Fruit fly (Drosophila melanogaster) whole organism, prepupa: ENCODE measurements around the gene CG13671.
A peak's percentile ranks its signal among the peaks of the same experiment; 100 is the strongest.

Source experiments
- Blimp-1 ChIP-seq: fragments of 200-800 bp; sonication (Bioruptor generic); optimal IDR thresholded peaks from 3 replicates; lab custom pipeline; 2017; ENCODE audit warnings: missing biosample characterization, missing genetic modification characterization, mild to moderate bottlenecking, moderate library complexity, missing genetic modification reagents
- CG10631 ChIP-seq: fragments of 200-800 bp; sonication (Bioruptor generic); optimal IDR thresholded peaks from 2 replicates; lab custom pipeline; 2016; ENCODE audit warnings: missing biosample characterization, missing genetic modification characterization
- CG10669 ChIP-seq: fragments of 200-800 bp; sonication (Bioruptor generic); optimal IDR thresholded peaks from 3 replicates; lab custom pipeline; 2018; ENCODE audit warnings: missing biosample characterization, mild to moderate bottlenecking, missing genetic modification characterization, moderate library complexity
- CG11294 ChIP-seq: fragments of 200-800 bp; sonication (Bioruptor generic); IDR thresholded peaks from 2 replicates; pipeline ENCODE4 v1.3.6; 2022; ENCODE audit warnings: missing biosample characterization, missing genetic modification characterization
- CG11762 ChIP-seq: fragments of 200-800 bp; sonication (Bioruptor generic); optimal IDR thresholded peaks from 3 replicates; lab custom pipeline; 2016; ENCODE audit warnings: missing biosample characterization, missing genetic modification characterization; ENCODE audit not compliant: insufficient read depth
- CG11902 ChIP-seq: fragments of 200-800 bp; sonication (Bioruptor generic); optimal IDR thresholded peaks from 3 replicates; lab custom pipeline; 2016; ENCODE audit warnings: missing biosample characterization, missing genetic modification characterization
- CG15336 ChIP-seq: fragments of 200-800 bp; sonication (Bioruptor generic); IDR thresholded peaks from 2 replicates; pipeline ENCODE4 v1.3.6; 2022; ENCODE audit warnings: missing biosample characterization, missing genetic modification characterization
- CG3032 ChIP-seq: fragments of 200-800 bp; optimal IDR thresholded peaks from 2 replicates; lab custom pipeline; 2019; ENCODE audit warnings: missing biosample characterization, mild to moderate bottlenecking, missing genetic modification characterization, moderate library complexity
- CG31627 ChIP-seq: fragments of 200-800 bp; sonication (Bioruptor generic); optimal IDR thresholded peaks from 3 replicates; lab custom pipeline; 2016; ENCODE audit warnings: missing biosample characterization, missing genetic modification characterization
- CG32006 ChIP-seq: fragments of 200-800 bp; sonication (Bioruptor generic); optimal IDR thresholded peaks from 3 replicates; lab custom pipeline; 2017; ENCODE audit warnings: missing biosample characterization, mild to moderate bottlenecking, missing genetic modification characterization
- CG3919 ChIP-seq: fragments of 200-800 bp; sonication (Bioruptor generic); optimal IDR thresholded peaks from 3 replicates; lab custom pipeline; 2016; ENCODE audit warnings: missing biosample characterization, missing genetic modification characterization
- CG6163 ChIP-seq: fragments of 200-800 bp; sonication (Bioruptor generic); IDR thresholded peaks from 3 replicates; pipeline ENCODE4 v1.3.6; 2022; ENCODE audit warnings: missing biosample characterization, missing genetic modification characterization
- CG6276 ChIP-seq: fragments of 200-800 bp; sonication (Bioruptor generic); optimal IDR thresholded peaks from 2 replicates; lab custom pipeline; 2017; ENCODE audit warnings: missing biosample characterization, mild to moderate bottlenecking, missing genetic modification characterization
- CG6792 ChIP-seq: fragments of 200-800 bp; sonication (Bioruptor generic); optimal IDR thresholded peaks from 3 replicates; lab custom pipeline; 2016; ENCODE audit warnings: missing biosample characterization, missing genetic modification characterization
- CG6808 ChIP-seq: fragments of 200-800 bp; sonication (Bioruptor generic); optimal IDR thresholded peaks from 3 replicates; lab custom pipeline; 2017; ENCODE audit warnings: missing biosample characterization, missing genetic modification characterization, mild to moderate bottlenecking, moderate library complexity, missing genetic modification reagents
- CG6854 ChIP-seq: fragments of 200-800 bp; sonication (Bioruptor generic); optimal IDR thresholded peaks from 2 replicates; lab custom pipeline; 2017; ENCODE audit warnings: missing biosample characterization, mild to moderate bottlenecking, missing genetic modification characterization
- CG7368 ChIP-seq: fragments of 200-800 bp; sonication (Bioruptor generic); optimal IDR thresholded peaks from 3 replicates; lab custom pipeline; 2016; ENCODE audit warnings: missing biosample characterization, missing genetic modification characterization
- CG8119 ChIP-seq: fragments of 200-800 bp; sonication (Bioruptor generic); IDR thresholded peaks from 3 replicates; pipeline ENCODE4 v1.3.6; 2022; ENCODE audit warnings: missing biosample characterization, missing genetic modification characterization
- CG8319 ChIP-seq: fragments of 200-800 bp; sonication (Bioruptor generic); optimal IDR thresholded peaks from 3 replicates; lab custom pipeline; 2016; ENCODE audit warnings: missing biosample characterization, missing genetic modification characterization
- CG9139 ChIP-seq: fragments of 200-800 bp; sonication (Bioruptor generic); optimal IDR thresholded peaks from 3 replicates; lab custom pipeline; 2017; ENCODE audit warnings: missing biosample characterization, mild to moderate bottlenecking, missing genetic modification characterization
- Eip78C ChIP-seq: fragments of 200-800 bp; sonication (Bioruptor generic); peaks from one replicate; lab custom pipeline; 2016; ENCODE audit warnings: missing biosample characterization, missing genetic modification characterization
- Eip93F ChIP-seq: fragments of 200-800 bp; sonication (Bioruptor generic); optimal IDR thresholded peaks from 2 replicates; lab custom pipeline; 2016; ENCODE audit warnings: missing biosample characterization, mild to moderate bottlenecking, missing genetic modification characterization
- Ets21C ChIP-seq: fragments of 200-800 bp; sonication (Bioruptor generic); optimal IDR thresholded peaks from 3 replicates; lab custom pipeline; 2016; ENCODE audit warnings: missing biosample characterization, missing genetic modification characterization
- Ets96B ChIP-seq: fragments of 200-800 bp; optimal IDR thresholded peaks from 2 replicates; lab custom pipeline; 2019; ENCODE audit warnings: missing biosample characterization, mild to moderate bottlenecking, missing genetic modification characterization, moderate library complexity
- Hr38 ChIP-seq: sonication (Bioruptor generic); optimal IDR thresholded peaks from 2 replicates; lab custom pipeline; 2016; ENCODE audit warnings: missing biosample characterization, missing genetic modification characterization
- Hr39 ChIP-seq: fragments of 200-800 bp; sonication (Bioruptor generic); optimal IDR thresholded peaks from 2 replicates; lab custom pipeline; 2016; ENCODE audit warnings: missing biosample characterization, missing genetic modification characterization
- Hr4 ChIP-seq: fragments of 200-800 bp; sonication (Bioruptor generic); optimal IDR thresholded peaks from 3 replicates; lab custom pipeline; 2016; ENCODE audit warnings: missing biosample characterization, missing genetic modification characterization
- Lpt ChIP-seq: fragments of 200-800 bp; sonication (Bioruptor generic); optimal IDR thresholded peaks from 3 replicates; lab custom pipeline; 2016; ENCODE audit warnings: missing biosample characterization, missing genetic modification characterization
- OdsH ChIP-seq: fragments of 200-800 bp; sonication (Bioruptor generic); optimal IDR thresholded peaks from 3 replicates; lab custom pipeline; 2016; ENCODE audit warnings: missing biosample characterization, missing genetic modification characterization
- Smox ChIP-seq: fragments of 200-800 bp; sonication (Bioruptor generic); optimal IDR thresholded peaks from 3 replicates; lab custom pipeline; 2016; ENCODE audit warnings: missing biosample characterization, missing genetic modification characterization
- Sox102F ChIP-seq: fragments of 200-800 bp; sonication (Bioruptor generic); optimal IDR thresholded peaks from 2 replicates; lab custom pipeline; 2016; ENCODE audit warnings: missing biosample characterization, mild to moderate bottlenecking, missing genetic modification characterization
- achi ChIP-seq: fragments of 200-800 bp; sonication (Bioruptor generic); optimal IDR thresholded peaks from 3 replicates; lab custom pipeline; 2016; ENCODE audit warnings: missing biosample characterization, missing genetic modification characterization
- cyc ChIP-seq: fragments of 200-800 bp; sonication (Bioruptor generic); optimal IDR thresholded peaks from 3 replicates; lab custom pipeline; 2016; ENCODE audit warnings: missing biosample characterization, missing genetic modification characterization
- dsx ChIP-seq: fragments of 200-800 bp; optimal IDR thresholded peaks from 3 replicates; lab custom pipeline; 2019; ENCODE audit warnings: missing biosample characterization, mild to moderate bottlenecking, missing genetic modification characterization, moderate library complexity; ENCODE audit not compliant: poor library complexity, severe bottlenecking
- eg ChIP-seq: fragments of 200-800 bp; sonication (Bioruptor generic); IDR thresholded peaks from 3 replicates; pipeline ENCODE4 v1.3.6; 2022; ENCODE audit warnings: missing biosample characterization, missing genetic modification characterization
- esn ChIP-seq: fragments of 200-800 bp; sonication (Bioruptor generic); optimal IDR thresholded peaks from 2 replicates; lab custom pipeline; 2016; ENCODE audit warnings: missing biosample characterization, mild to moderate bottlenecking, missing genetic modification characterization, moderate library complexity
- fd59A ChIP-seq: fragments of 200-800 bp; sonication (Bioruptor generic); optimal IDR thresholded peaks from 2 replicates; lab custom pipeline; 2017; ENCODE audit warnings: missing biosample characterization, mild to moderate bottlenecking, missing genetic modification characterization, missing genetic modification reagents
- fd85E ChIP-seq: fragments of 200-800 bp; sonication (Bioruptor generic); optimal IDR thresholded peaks from 3 replicates; lab custom pipeline; 2016; ENCODE audit warnings: missing biosample characterization, missing genetic modification characterization
- fkh ChIP-seq: fragments of 200-800 bp; sonication (Bioruptor generic); optimal IDR thresholded peaks from 3 replicates; lab custom pipeline; 2017; ENCODE audit warnings: missing biosample characterization, mild to moderate bottlenecking, missing genetic modification characterization, moderate library complexity
- net ChIP-seq: fragments of 200-800 bp; sonication (Bioruptor generic); optimal IDR thresholded peaks from 3 replicates; lab custom pipeline; 2016; ENCODE audit warnings: missing biosample characterization, missing genetic modification characterization
- pdm3 ChIP-seq: fragments of 200-800 bp; sonication (Bioruptor generic); optimal IDR thresholded peaks from 3 replicates; lab custom pipeline; 2016; ENCODE audit warnings: missing biosample characterization, missing genetic modification characterization
- spab ChIP-seq: fragments of 200-800 bp; sonication (Bioruptor generic); optimal IDR thresholded peaks from 2 replicates; lab custom pipeline; 2017; ENCODE audit warnings: missing biosample characterization, mild to moderate bottlenecking, missing genetic modification characterization, missing genetic modification reagents
- ss ChIP-seq, 2 experiments: fragments of 200-800 bp; sonication (Bioruptor generic); optimal IDR thresholded peaks; 2 replicates in 1 of 2; 3 replicates in 1 of 2; lab custom pipeline; 2017 to 2018; ENCODE audit warnings: mild to moderate bottlenecking in 2 of 2, missing biosample characterization in 2 of 2, missing genetic modification characterization in 2 of 2, moderate library complexity in 1 of 2
- svp ChIP-seq: fragments of 200-800 bp; sonication (Bioruptor generic); peaks from one replicate; lab custom pipeline; 2016; ENCODE audit warnings: missing biosample characterization, missing genetic modification characterization
- topi ChIP-seq: fragments of 200-800 bp; sonication (Bioruptor generic); optimal IDR thresholded peaks from 3 replicates; lab custom pipeline; 2016; ENCODE audit warnings: missing biosample characterization, missing genetic modification characterization
- vri ChIP-seq: fragments of 200-800 bp; sonication (Bioruptor generic); optimal IDR thresholded peaks from 3 replicates; lab custom pipeline; 2016; ENCODE audit warnings: missing biosample characterization, mild to moderate bottlenecking, missing genetic modification characterization

Gene CG13671

dm6 chr3L:8318916-8319506 is 19.1 kb downstream of the CG13671 start, which contains the start of gene CG43059 (continued):
- TF ChIP-seq Hr39 (no peak), dsx (GFP tag; lab: Kevin White, UChicago) (no peak), CG3919 (GFP tag; lab: Kevin White, UChicago) (peak; percentile 36), Hr4 (GFP tag; lab: Kevin White, UChicago) (peak; percentile 82), CG6854 (GFP tag; lab: Kevin White, UChicago) (no peak), topi (GFP tag; lab: Kevin White, UChicago) (no peak), CG11902 (no peak), Lpt (GFP tag; lab: Kevin White, UChicago) (peak; percentile 71), Blimp-1 (GFP tag; lab: Kevin White, UChicago) (no peak), CG11294 (GFP tag; lab: Robert Waterston, UW) (peak; percentile 78), CG8319 (GFP tag; lab: Kevin White, UChicago) (no peak), CG8119 (GFP tag; lab: Robert Waterston, UW) (peak; percentile 92), esn (no peak), CG6163 (GFP tag; lab: Robert Waterston, UW) (peak; percentile 87), Ets21C (no peak), Hr38 (no peak), CG6792 (GFP tag; lab: Kevin White, UChicago) (no peak), net (GFP tag; lab: Kevin White, UChicago) (peak; percentile 45), Smox (GFP tag; lab: Kevin White, UChicago) (no peak), fd59A (no peak), CG6808 (no peak), spab (no peak), CG9139 (no peak), achi (GFP tag; lab: Kevin White, UChicago) (peak; percentile 64), CG31627 (no peak)

dm6 chr3L:8320105-8320813 is 20.4 kb downstream of the CG13671 start, which contains the start of gene CG13670:
CG13670 (plus strand) TSS chr3L:8320763.
- TF ChIP-seq fkh (GFP tag; lab: Kevin White, UChicago) (no peak), CG31627 (no peak), CG6276 (GFP tag; lab: Kevin White, UChicago) (peak; percentile 46), Hr4 (GFP tag; lab: Kevin White, UChicago) (peak; percentile 43), CG8119 (GFP tag; lab: Robert Waterston, UW) (peak; percentile 56; the same call in 1 of the 3 replicates), eg (peak; percentile 64), CG10631 (GFP tag; lab: Kevin White, UChicago) (no peak), svp (peak; percentile 64), achi (GFP tag; lab: Kevin White, UChicago) (peak; percentile 29), Hr39 (peak; percentile 13), CG11902 (peak; percentile 38), CG6854 (GFP tag; lab: Kevin White, UChicago) (no peak), topi (GFP tag; lab: Kevin White, UChicago) (no peak), dsx (GFP tag; lab: Kevin White, UChicago) (no peak), CG10669 (GFP tag; lab: Kevin White, UChicago) (no peak), pdm3 (peak; percentile 18), Eip78C (GFP tag; lab: Kevin White, UChicago) (peak; percentile 68), Eip93F (GFP tag; lab: Kevin White, UChicago) (no peak), CG7368 (peak; percentile 34), CG6792 (GFP tag; lab: Kevin White, UChicago) (peak; percentile 14), CG3032 (tag; lab: Kevin White, UChicago) (no peak), CG6163 (GFP tag; lab: Robert Waterston, UW) (peak; percentile 62; the same call in 2 of the 3 replicates), cyc (GFP tag; lab: Kevin White, UChicago) (peak; percentile 18), Hr38 (no peak), ss (GFP tag; optimal IDR thresholded peaks at IDR 0.05; lab: Kevin White, UChicago) (no peak), net (GFP tag; lab: Kevin White, UChicago) (peak; percentile 36), fd85E (GFP tag; lab: Kevin White, UChicago) (no peak), CG3919 (GFP tag; lab: Kevin White, UChicago) (peak; percentile 40), CG32006 (peak; percentile 36), OdsH (GFP tag; lab: Kevin White, UChicago) (peak; percentile 32), CG15336 (GFP tag; lab: Robert Waterston, UW) (peak; percentile 57), CG8319 (GFP tag; lab: Kevin White, UChicago) (no peak), spab (no peak), vri (GFP tag; lab: Kevin White, UChicago) (no peak), Lpt (GFP tag; lab: Kevin White, UChicago) (no peak), Sox102F (GFP tag; lab: Kevin White, UChicago) (no peak), Ets96B (no peak), CG11762 (GFP tag; lab: Kevin White, UChicago) (peak; percentile 40)
